Worm (Caenorhabditis elegans): ENCODE data around the gene dct-5.
A peak's percentile ranks its signal among the peaks of the same experiment; 100 is the strongest.

Gene dct-5

ce11 chrII:5429522-5430257, 7.0 kb downstream of the dct-5 start, which contains the start of the genes F07F6.4 and F07F6.2:
F07F6.4 (minus strand) TSS chrII:5429572.
F07F6.2 (plus strand) TSS chrII:5430207.
- peak; percentile 20 for TF ChIP-seq rnt-1 (tag; optimal IDR thresholded peaks at IDR 0.05)
- no peak for TF ChIP-seq egl-27 (tag; optimal IDR thresholded peaks at IDR 0.05)
- TF ChIP-seq F16B12.6 (tag; optimal IDR thresholded peaks at IDR 0.05): peak; percentile 92
- peak; percentile 30 to 64 (median 42) for TF ChIP-seq dpl-1 (GFP tag; optimal IDR thresholded peaks at IDR 0.05)
- TF ChIP-seq nhr-85 (tag): no peak
- peak; percentile 19 for TF ChIP-seq skn-1 (tag; optimal IDR thresholded peaks at IDR 0.05)
- TF ChIP-seq efl-1 (optimal IDR thresholded peaks at IDR 0.05): peak; percentile 40 to 55
- TF ChIP-seq efl-1 (GFP tag; optimal IDR thresholded peaks at IDR 0.05 in 1 of 2): peak; percentile 56 to 89
- peak; percentile 34 for TF ChIP-seq blmp-1 (tag; optimal IDR thresholded peaks at IDR 0.05)
- TF ChIP-seq ceh-82 (tag; optimal IDR thresholded peaks at IDR 0.05): peak in 1 of 3 experiments; percentile 31
- no peak for TF ChIP-seq fkh-10 (GFP tag; optimal IDR thresholded peaks at IDR 0.05)
- no peak for TF ChIP-seq lin-14 (GFP tag; optimal IDR thresholded peaks at IDR 0.05)
- no peak for TF ChIP-seq alr-1 (tag; optimal IDR thresholded peaks at IDR 0.05; ENCODE audit: borderline replicate concordance)
- peak; percentile 44 to 63 for TF ChIP-seq lin-35 (GFP tag; optimal IDR thresholded peaks at IDR 0.05)
- peak; percentile 53 for TF ChIP-seq unc-130 (tag; optimal IDR thresholded peaks at IDR 0.05)
- peak; percentile 2 for TF ChIP-seq nhr-47 (tag; optimal IDR thresholded peaks at IDR 0.05)
- peak; percentile 32 for TF ChIP-seq nhr-71 (tag; optimal IDR thresholded peaks at IDR 0.05)
- no peak for TF ChIP-seq aha-1 (tag; optimal IDR thresholded peaks at IDR 0.05)
- no peak for TF ChIP-seq sptf-1 (tag; optimal IDR thresholded peaks at IDR 0.05)
- peak in 1 of 2 experiments; percentile 15 for TF ChIP-seq lsy-2 (tag; optimal IDR thresholded peaks at IDR 0.05)
- peak; percentile 68 for TF ChIP-seq xbp-1 (tag; optimal IDR thresholded peaks at IDR 0.05)

DNA sequence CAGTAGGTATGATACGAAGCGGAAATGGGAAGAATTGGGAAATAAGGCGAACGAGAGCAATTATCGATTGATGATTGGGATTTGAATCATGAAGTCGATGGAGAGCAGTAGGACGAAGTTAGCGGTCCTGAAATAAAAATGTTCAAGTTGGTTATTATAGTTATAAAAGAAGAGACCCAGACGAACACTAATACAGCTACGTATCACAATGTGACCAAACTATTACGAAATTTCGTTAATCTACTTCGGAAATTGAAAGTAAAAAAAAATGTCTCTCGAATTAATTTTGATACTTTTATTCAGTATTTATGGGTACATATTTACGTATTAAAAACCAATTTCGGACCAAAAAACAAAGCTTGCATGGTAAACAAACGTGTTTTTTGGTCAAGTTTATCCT, 10.3 kb downstream of the dct-5 start:
- TF ChIP-seq lin-13 (GFP tag; optimal IDR thresholded peaks at IDR 0.05) (no peak), hlh-17 (GFP tag; optimal IDR thresholded peaks at IDR 0.05; ENCODE audit: borderline replicate concordance) (no peak), xbp-1 (tag; optimal IDR thresholded peaks at IDR 0.05) (no peak), nhr-85 (tag) (peak; percentile 12), ceh-8 (GFP tag; optimal IDR thresholded peaks at IDR 0.05) (no peak)

DNA sequence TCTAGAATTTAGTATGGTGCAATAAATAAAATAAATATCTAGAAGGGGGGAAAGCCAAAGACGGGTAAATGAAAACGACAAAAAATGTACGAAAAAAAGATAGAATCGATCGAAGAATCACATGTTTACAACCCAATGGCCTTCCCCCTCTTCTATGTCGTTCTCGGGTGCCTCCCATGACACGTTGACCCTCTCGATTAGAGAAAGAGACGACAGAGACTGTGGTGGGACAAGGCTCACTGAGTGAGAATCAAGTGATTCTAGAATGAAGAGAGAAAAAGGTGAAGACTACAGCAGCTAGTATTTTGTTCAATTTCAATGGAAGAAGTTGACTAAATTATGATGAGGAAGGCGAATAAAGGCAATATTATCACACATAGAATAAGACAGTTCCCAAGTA, 10.7 kb downstream of the dct-5 start:
- TF ChIP-seq lin-13 (GFP tag; optimal IDR thresholded peaks at IDR 0.05) (peak; percentile 37), swsn-7 (tag; optimal IDR thresholded peaks at IDR 0.05) (peak; percentile 48), blmp-1 (tag; optimal IDR thresholded peaks at IDR 0.05) (peak; percentile 34), snpc-4 (tag; optimal IDR thresholded peaks at IDR 0.05) (peak; percentile 6), mab-9 (GFP tag; IDR thresholded peaks at IDR 0.05) (no peak), nhr-71 (tag; optimal IDR thresholded peaks at IDR 0.05) (peak; percentile 78), elt-2 (tag; optimal IDR thresholded peaks at IDR 0.05) (peak; percentile 59), snu-23 (GFP tag; optimal IDR thresholded peaks at IDR 0.05) (peak; percentile 81), ces-1 (GFP tag; optimal IDR thresholded peaks at IDR 0.05) (no peak), mep-1 (tag; optimal IDR thresholded peaks at IDR 0.05) (peak; percentile 70), skn-1 (tag; optimal IDR thresholded peaks at IDR 0.05) (peak; percentile 17), nhr-19 (GFP tag; conservative IDR thresholded peaks at IDR 0.05) (peak; percentile 21; the same call in 1 of the 2 replicates), lin-35 (GFP tag; optimal IDR thresholded peaks at IDR 0.05) (peak; percentile 60 to 78), lin-14 (GFP tag; optimal IDR thresholded peaks at IDR 0.05) (peak; percentile 85), nhr-47 (tag; optimal IDR thresholded peaks at IDR 0.05) (peak; percentile 45), lir-3 (tag; optimal IDR thresholded peaks at IDR 0.05; ENCODE audit: poor library complexity) (peak; percentile 12), dpl-1 (GFP tag; optimal IDR thresholded peaks at IDR 0.05) (peak; percentile 21 to 60 (median 58)), C16A3.4 (tag; optimal IDR thresholded peaks at IDR 0.05) (peak; percentile 55), ztf-4 (tag; optimal IDR thresholded peaks at IDR 0.05) (peak; percentile 36), unc-62 (GFP tag; optimal IDR thresholded peaks at IDR 0.05) (no peak), lsy-2 (tag; optimal IDR thresholded peaks at IDR 0.05) (peak; percentile 56 to 73), F16B12.6 (tag; optimal IDR thresholded peaks at IDR 0.05) (peak; percentile 34), nhr-85 (tag) (peak; percentile 79), elt-3 (tag; optimal IDR thresholded peaks at IDR 0.05) (peak in 1 of 6 experiments; percentile 74), irx-1 (tag; optimal IDR thresholded peaks at IDR 0.05) (no peak), pqm-1 (tag; optimal IDR thresholded peaks at IDR 0.05) (no peak), xbp-1 (tag; optimal IDR thresholded peaks at IDR 0.05) (peak; percentile 19), efl-1 (optimal IDR thresholded peaks at IDR 0.05) (peak; percentile 45 to 55), efl-1 (GFP tag; optimal IDR thresholded peaks at IDR 0.05 in 1 of 2) (peak; percentile 45 to 89), mdl-1 (tag; optimal IDR thresholded peaks at IDR 0.05) (peak in 1 of 2 experiments; percentile 62), nhr-20 (tag; optimal IDR thresholded peaks at IDR 0.05) (peak; percentile 60), rnt-1 (tag; optimal IDR thresholded peaks at IDR 0.05) (peak; percentile 71), nhr-11 (tag; optimal IDR thresholded peaks at IDR 0.05) (no peak), isw-1 (GFP tag; IDR thresholded peaks at IDR 0.05) (no peak), nhr-90 (tag; optimal IDR thresholded peaks at IDR 0.05; ENCODE audit: poor library complexity) (peak; percentile 17)

All from whole organism, L1 larva.